Worm (Caenorhabditis elegans) whole organism, L4 larva: Measurements from ENCODE around the gene F25E5.2.
A peak's percentile ranks its signal among the peaks of the same experiment; 100 is the strongest.

Source experiments
- F26F4.8 ChIP-seq: fragments of 200-800 bp; sonication (Bioruptor generic); conservative IDR thresholded peaks from 2 replicates; pipeline ENCODE4 v1.3.6; 2022; ENCODE audit warnings: missing genetic modification characterization, missing compliant biosample characterization
- F44E2.7 ChIP-seq: fragments of 200-800 bp; sonication (Bioruptor generic); IDR thresholded peaks from 2 replicates; pipeline ENCODE4 v2.1.2; 2022; ENCODE audit warnings: missing genetic modification characterization, missing compliant biosample characterization
- T26A8.4 ChIP-seq: fragments of 200-800 bp; sonication (Bioruptor generic); IDR thresholded peaks from 2 replicates; pipeline ENCODE4 v1.3.6; 2022; ENCODE audit warnings: missing genetic modification characterization, missing compliant biosample characterization
- Y5F2A.4 ChIP-seq: fragments of 200-800 bp; sonication (Bioruptor generic); optimal IDR thresholded peaks from 2 replicates; lab custom pipeline; 2018; ENCODE audit warnings: mild to moderate bottlenecking, missing genetic modification characterization, missing compliant biosample characterization
- aha-1 ChIP-seq: fragments of 150-350 bp; peaks from one replicate; lab custom pipeline; 2014; ENCODE audit warnings: missing biosample characterization, missing genetic modification characterization
- ama-1 ChIP-seq: fragments of 150-350 bp; optimal IDR thresholded peaks from 2 replicates; lab custom pipeline; 2014; ENCODE audit warnings: inconsistent platforms, mixed read lengths
- ceh-20 ChIP-seq: fragments of 200-800 bp; sonication (Bioruptor generic); IDR thresholded peaks from 2 replicates; pipeline ENCODE4 v1.3.6; 2022; ENCODE audit warnings: missing genetic modification reagents, missing genetic modification characterization, missing compliant biosample characterization
- ceh-28 ChIP-seq: fragments of 150-350 bp; optimal IDR thresholded peaks from 2 replicates; lab custom pipeline; 2014; ENCODE audit warnings: missing biosample characterization, missing genetic modification reagents, missing genetic modification characterization
- ceh-62 ChIP-seq: sonication (generic microtip); optimal IDR thresholded peaks from 2 replicates; lab custom pipeline; 2017; ENCODE audit warnings: missing biosample characterization, missing genetic modification characterization
- ctbp-1 ChIP-seq: fragments of 200-800 bp; sonication (Bioruptor generic); IDR thresholded peaks from 2 replicates; pipeline ENCODE4 v1.3.6; 2022; ENCODE audit warnings: missing genetic modification reagents, missing genetic modification characterization, missing compliant biosample characterization
- daf-12 ChIP-seq: fragments of 150-350 bp; optimal IDR thresholded peaks from 2 replicates; lab custom pipeline; 2014; ENCODE audit warnings: missing biosample characterization, missing genetic modification reagents, missing genetic modification characterization
- daf-19 ChIP-seq: fragments of 200-800 bp; sonication (Bioruptor generic); conservative IDR thresholded peaks from 2 replicates; pipeline ENCODE4 v1.3.6; 2022; ENCODE audit warnings: missing genetic modification characterization, missing compliant biosample characterization
- dmd-6 ChIP-seq: fragments of 200-800 bp; sonication (Bioruptor generic); IDR thresholded peaks from 2 replicates; pipeline ENCODE4 v1.3.6; 2022; ENCODE audit warnings: missing genetic modification reagents, missing genetic modification characterization, missing compliant biosample characterization
- duxl-1 ChIP-seq: sonication (generic microtip); optimal IDR thresholded peaks from 2 replicates; lab custom pipeline; 2016; ENCODE audit warnings: mild to moderate bottlenecking, missing genetic modification characterization, moderate library complexity, missing compliant biosample characterization; ENCODE audit not compliant: poor library complexity
- dve-1 ChIP-seq: sonication (generic microtip); optimal IDR thresholded peaks from 2 replicates; lab custom pipeline; 2017; ENCODE audit warnings: antibody characterized with exemption, mild to moderate bottlenecking, missing genetic modification characterization, missing compliant biosample characterization; ENCODE audit not compliant: insufficient read depth
- egl-27 ChIP-seq: sonication (generic microtip); optimal IDR thresholded peaks from 3 replicates; lab custom pipeline; 2017; ENCODE audit warnings: missing biosample characterization, missing genetic modification reagents, missing genetic modification characterization
- gei-8 ChIP-seq: fragments of 200-800 bp; sonication (Bioruptor generic); optimal IDR thresholded peaks from 2 replicates; lab custom pipeline; 2018; ENCODE audit warnings: mild to moderate bottlenecking, missing genetic modification characterization, missing compliant biosample characterization
- hif-1 ChIP-seq, 2 experiments: sonication (generic microtip); optimal IDR thresholded peaks; 2 replicates each; lab custom pipeline; 2016 to 2017; ENCODE audit warnings: missing compliant biosample characterization in 2 of 2, missing genetic modification characterization in 2 of 2, missing genetic modification reagents in 2 of 2, missing genotype in 2 of 2, mild to moderate bottlenecking in 1 of 2
- hlh-11 ChIP-seq: fragments of 200-800 bp; sonication (Bioruptor generic); optimal IDR thresholded peaks from 2 replicates; lab custom pipeline; 2018; ENCODE audit warnings: mild to moderate bottlenecking, missing genetic modification characterization, missing compliant biosample characterization
- hlh-30 ChIP-seq: sonication (generic microtip); optimal IDR thresholded peaks from 2 replicates; lab custom pipeline; 2017; ENCODE audit warnings: antibody characterized with exemption, mild to moderate bottlenecking, missing genetic modification characterization, missing compliant biosample characterization; ENCODE audit not compliant: insufficient read depth
- jun-1 ChIP-seq: fragments of 150-350 bp; optimal IDR thresholded peaks from 2 replicates; lab custom pipeline; 2014; ENCODE audit warnings: missing biosample characterization, missing genetic modification reagents, missing genetic modification characterization
- lin-15B ChIP-seq: fragments of 150-350 bp; sonication (generic microtip); optimal IDR thresholded peaks from 3 replicates; lab custom pipeline; 2014; ENCODE audit warnings: missing biosample characterization, missing genetic modification characterization
- madf-5 ChIP-seq, 2 experiments: fragments of 200-800 bp; sonication (Bioruptor generic); IDR thresholded peaks; 2 replicates each; pipeline ENCODE4 v1.3.6; 2022; ENCODE audit warnings: missing compliant biosample characterization in 2 of 2, missing genetic modification characterization in 2 of 2
- mdl-1 ChIP-seq, 2 experiments: fragments of 150-350 bp in 1 of 2; sonication (generic microtip) in 1 of 2; optimal IDR thresholded peaks; 2 replicates each; lab custom pipeline; 2014 to 2017; ENCODE audit warnings: missing biosample characterization in 2 of 2, missing genetic modification characterization in 2 of 2
- mdt-29 ChIP-seq: fragments of 200-800 bp; sonication (Bioruptor generic); IDR thresholded peaks from 2 replicates; pipeline ENCODE4 v1.3.6; 2022; ENCODE audit warnings: missing genetic modification reagents, missing genetic modification characterization, missing compliant biosample characterization
- mxl-2 ChIP-seq: fragments of 200-800 bp; sonication (Bioruptor generic); conservative IDR thresholded peaks from 2 replicates; pipeline ENCODE4 v1.3.6; 2022; ENCODE audit warnings: missing genetic modification reagents, missing genetic modification characterization, missing compliant biosample characterization
- mxl-3 ChIP-seq: fragments of 200-800 bp; sonication (Bioruptor generic); optimal IDR thresholded peaks from 2 replicates; lab custom pipeline; 2018; ENCODE audit warnings: mild to moderate bottlenecking, missing genetic modification characterization, missing compliant biosample characterization
- nhr-10 ChIP-seq: fragments of 150-350 bp; optimal IDR thresholded peaks from 2 replicates; lab custom pipeline; 2014; ENCODE audit warnings: missing biosample characterization, missing genetic modification characterization
- nhr-11 ChIP-seq: fragments of 150-350 bp; optimal IDR thresholded peaks from 2 replicates; lab custom pipeline; 2014; ENCODE audit warnings: missing biosample characterization, missing genetic modification characterization
- nhr-25 ChIP-seq: sonication (generic microtip); optimal IDR thresholded peaks from 2 replicates; lab custom pipeline; 2017; ENCODE audit warnings: missing genetic modification characterization, mild to moderate bottlenecking, missing compliant biosample characterization, antibody characterized with exemption, moderate library complexity, borderline replicate concordance; ENCODE audit not compliant: insufficient read depth
- nhr-28 ChIP-seq: fragments of 150-350 bp; optimal IDR thresholded peaks from 2 replicates; lab custom pipeline; 2014; ENCODE audit warnings: missing biosample characterization, missing genetic modification characterization
- nhr-48 ChIP-seq: sonication (generic microtip); optimal IDR thresholded peaks from 2 replicates; lab custom pipeline; 2016; ENCODE audit warnings: mild to moderate bottlenecking, missing genetic modification characterization, missing compliant biosample characterization
- nhr-77 ChIP-seq: fragments of 150-350 bp; optimal IDR thresholded peaks from 2 replicates; lab custom pipeline; 2014; ENCODE audit warnings: missing biosample characterization, missing genetic modification characterization
- php-3 ChIP-seq: fragments of 200-800 bp; sonication (Bioruptor generic); IDR thresholded peaks from 2 replicates; pipeline ENCODE4 v1.3.6; 2022; ENCODE audit warnings: missing genetic modification reagents, missing genetic modification characterization, missing compliant biosample characterization
- set-16 ChIP-seq: fragments of 200-800 bp; sonication (Bioruptor generic); IDR thresholded peaks from 2 replicates; pipeline ENCODE4 v1.3.6; 2022; ENCODE audit warnings: missing genetic modification reagents, missing genetic modification characterization, missing compliant biosample characterization
- snpc-1.2 ChIP-seq: fragments of 200-800 bp; sonication (Bioruptor generic); IDR thresholded peaks from 2 replicates; pipeline ENCODE4 v1.3.6; 2022; ENCODE audit warnings: missing genetic modification reagents, missing genetic modification characterization, missing compliant biosample characterization
- snpc-4 ChIP-seq: fragments of 150-350 bp; optimal IDR thresholded peaks from 2 replicates; lab custom pipeline; 2014; ENCODE audit warnings: missing biosample characterization, missing genetic modification characterization
- tag-97 ChIP-seq: fragments of 200-800 bp; sonication (Bioruptor generic); IDR thresholded peaks from 2 replicates; pipeline ENCODE4 v1.3.6; 2022; ENCODE audit warnings: missing genetic modification characterization, missing compliant biosample characterization
- tra-1 ChIP-seq: fragments of 200-800 bp; sonication (Bioruptor generic); IDR thresholded peaks from 2 replicates; pipeline ENCODE4 v1.3.6; 2022; ENCODE audit warnings: missing genetic modification reagents, missing genetic modification characterization, missing compliant biosample characterization
- unc-62 ChIP-seq, 3 experiments: fragments of 150-350 bp in 1 of 3; sonication (generic microtip); optimal IDR thresholded peaks in 2 of 3; peaks in 1 of 3; 1 replicate in 1 of 3; 2 replicates in 2 of 3; lab custom pipeline; 2014 to 2017; ENCODE audit warnings: missing biosample characterization in 3 of 3, missing genetic modification characterization in 3 of 3, missing genetic modification reagents in 3 of 3, missing genotype in 1 of 3
- zag-1 ChIP-seq: fragments of 150-350 bp; optimal IDR thresholded peaks from 2 replicates; lab custom pipeline; 2014; ENCODE audit warnings: missing biosample characterization, missing genetic modification characterization
- ztf-11 ChIP-seq: fragments of 150-350 bp; optimal IDR thresholded peaks from 2 replicates; lab custom pipeline; 2014; ENCODE audit warnings: missing biosample characterization, missing genetic modification characterization

F25E5.2 gene

ce11 chrV:7413107-7413774, 41.9 kb upstream of the F25E5.2 start, which contains the start of gene F18E3.11:
Gene F18E3.11, plus strand, starts transcription at chrV:7413482.
- TF ChIP-seq nhr-10 (no peak), gei-8 (GFP tag; lab: Kevin White, UChicago) (no peak), ceh-28 (no peak), ctbp-1 (no peak), set-16 (GFP tag; lab: Robert Waterston, UW) (no peak), unc-62 (GFP tag; optimal IDR thresholded peaks at IDR 0.05 in 1 of 2; lab: Kevin White, UChicago) (peak in 1 of 2 experiments; percentile 80), unc-62 (tag; optimal IDR thresholded peaks at IDR 0.05; lab: Kevin White, UChicago) (no peak), ceh-20 (no peak), mxl-3 (peak; percentile 45), snpc-4 (tag; lab: Kevin White, UChicago) (no peak), nhr-25 (tag; lab: Kevin White, UChicago) (peak; percentile 72), tra-1 (GFP tag; lab: Robert Waterston, UW) (0 out of 2 replicates have a peak, but pooled peaks have one; percentile 29), T26A8.4 (0 out of 2 replicates have a peak, but pooled peaks have one; percentile 35), nhr-28 (tag; lab: Kevin White, UChicago) (peak; percentile 90), hif-1 (tag; optimal IDR thresholded peaks at IDR 0.05; lab: Kevin White, UChicago) (peak in 1 of 2 experiments; percentile 50), aha-1 (tag; lab: Kevin White, UChicago) (peak; percentile 77), tag-97 (GFP tag; lab: Robert Waterston, UW) (no peak), daf-12 (no peak), nhr-48 (peak; percentile 76), jun-1 (tag; lab: Kevin White, UChicago) (no peak), nhr-77 (tag; lab: Kevin White, UChicago) (no peak), mdl-1 (tag; optimal IDR thresholded peaks at IDR 0.05; lab: Kevin White, UChicago) (peak in 1 of 2 experiments; percentile 69), ztf-11 (no peak), ama-1 (lab: Kevin White, UChicago) (peak; percentile 94), duxl-1 (tag; lab: Kevin White, UChicago) (peak; percentile 10), egl-27 (tag; lab: Kevin White, UChicago) (no peak), Y5F2A.4 (no peak), daf-19 (GFP tag; lab: Robert Waterston, UW) (no peak), nhr-11 (tag; lab: Kevin White, UChicago) (no peak), hlh-11 (tag; lab: Kevin White, UChicago) (peak; percentile 71), zag-1 (tag; lab: Kevin White, UChicago) (no peak), F26F4.8 (no peak), php-3 (GFP tag; lab: Robert Waterston, UW) (no peak), F44E2.7 (GFP tag; lab: Robert Waterston, UW) (no peak), hlh-30 (tag; lab: Kevin White, UChicago) (peak; percentile 65), snpc-1.2 (no peak), mxl-2 (GFP tag; lab: Robert Waterston, UW) (no peak), madf-5 (GFP tag; IDR thresholded peaks at IDR 0.05; lab: Robert Waterston, UW) (no peak), lin-15B (tag; lab: Kevin White, UChicago) (no peak), dve-1 (tag; lab: Kevin White, UChicago) (no peak), ceh-62 (tag; lab: Kevin White, UChicago) (no peak), mdt-29 (GFP tag; lab: Robert Waterston, UW) (peak; percentile 75; the same call in 1 of the 2 replicates), dmd-6 (GFP tag; lab: Robert Waterston, UW) (peak; percentile 23; the same call in 1 of the 2 replicates)
- TF ChIP-seq, all 104 proteins: peak for 16
